Worm (Caenorhabditis elegans): ENCODE results near the gene K04C2.3.
A peak's percentile ranks its signal among the peaks of the same experiment; 100 is the strongest.

The K04C2.3 gene

ce11 chrIII:6871668-6872067 lies 1.2 kb upstream of the K04C2.3 start:
- TF ChIP-seq xbp-1 (tag; optimal IDR thresholded peaks at IDR 0.05): no peak
- no peak for TF ChIP-seq ceh-63 (GFP tag; optimal IDR thresholded peaks at IDR 0.05)
- TF ChIP-seq nhr-237 (tag; optimal IDR thresholded peaks at IDR 0.05): no peak
- no peak for TF ChIP-seq snu-23 (GFP tag; optimal IDR thresholded peaks at IDR 0.05)
- no peak for TF ChIP-seq egl-27 (tag; optimal IDR thresholded peaks at IDR 0.05)
- no peak for TF ChIP-seq alr-1 (tag; optimal IDR thresholded peaks at IDR 0.05; ENCODE audit: borderline replicate concordance)
- TF ChIP-seq elt-2 (tag; optimal IDR thresholded peaks at IDR 0.05): no peak
- no peak for TF ChIP-seq nhr-12 (tag; optimal IDR thresholded peaks at IDR 0.05)
- no peak for TF ChIP-seq nhr-77 (tag; optimal IDR thresholded peaks at IDR 0.05)
- peak in 1 of 3 experiments; percentile 24 for TF ChIP-seq ceh-82 (tag; optimal IDR thresholded peaks at IDR 0.05)
- TF ChIP-seq sox-4 (tag; optimal IDR thresholded peaks at IDR 0.05): no peak
- no peak for TF ChIP-seq lin-15B (tag; optimal IDR thresholded peaks at IDR 0.05)
- no peak for TF ChIP-seq aly-2 (tag; optimal IDR thresholded peaks at IDR 0.05)
- no peak for TF ChIP-seq aha-1 (tag; optimal IDR thresholded peaks at IDR 0.05)
- TF ChIP-seq pqm-1 (tag; optimal IDR thresholded peaks at IDR 0.05): no peak
- TF ChIP-seq tbx-2 (tag; optimal IDR thresholded peaks at IDR 0.05): peak; percentile 2
- TF ChIP-seq hlh-4 (tag; optimal IDR thresholded peaks at IDR 0.05): no peak
- no peak for TF ChIP-seq dpl-1 (GFP tag; optimal IDR thresholded peaks at IDR 0.05)
- TF ChIP-seq efl-3 (GFP tag; optimal IDR thresholded peaks at IDR 0.05): no peak
- TF ChIP-seq snpc-4 (tag; optimal IDR thresholded peaks at IDR 0.05): no peak
- no peak for TF ChIP-seq nhr-11 (tag; optimal IDR thresholded peaks at IDR 0.05)
- no peak for TF ChIP-seq ztf-4 (tag; optimal IDR thresholded peaks at IDR 0.05)
- peak; percentile 12 for TF ChIP-seq rnt-1 (tag; optimal IDR thresholded peaks at IDR 0.05)
- TF ChIP-seq skn-1 (tag; optimal IDR thresholded peaks at IDR 0.05): no peak
- TF ChIP-seq C04F5.9 (tag; optimal IDR thresholded peaks at IDR 0.05): no peak
- no peak for TF ChIP-seq lsy-2 (tag; optimal IDR thresholded peaks at IDR 0.05)
- peak; percentile 49 for TF ChIP-seq lin-14 (GFP tag; optimal IDR thresholded peaks at IDR 0.05)

ce11 chrIII:6873724-6874123 lies 835 bp downstream of the K04C2.3 start:
- TF ChIP-seq zag-1 (tag; optimal IDR thresholded peaks at IDR 0.05) (no peak), tbx-2 (tag; optimal IDR thresholded peaks at IDR 0.05) (peak; percentile 4), ztf-4 (tag; optimal IDR thresholded peaks at IDR 0.05) (peak; percentile 42), unc-30 (tag; optimal IDR thresholded peaks at IDR 0.05) (no peak), sox-4 (tag; optimal IDR thresholded peaks at IDR 0.05) (no peak), ceh-82 (tag; optimal IDR thresholded peaks at IDR 0.05) (peak in 1 of 3 experiments; percentile 16), nhr-77 (tag; optimal IDR thresholded peaks at IDR 0.05) (no peak), rnt-1 (tag; optimal IDR thresholded peaks at IDR 0.05) (peak; percentile 75), nhr-47 (tag; optimal IDR thresholded peaks at IDR 0.05) (peak; percentile 50), lsy-2 (tag; optimal IDR thresholded peaks at IDR 0.05) (peak; percentile 34 to 59), dsc-1 (tag; optimal IDR thresholded peaks at IDR 0.05) (peak; percentile 5), snu-23 (GFP tag; optimal IDR thresholded peaks at IDR 0.05) (peak; percentile 60), nhr-71 (tag; optimal IDR thresholded peaks at IDR 0.05) (peak; percentile 77), fkh-8 (tag; optimal IDR thresholded peaks at IDR 0.05) (peak; percentile 32), lin-13 (GFP tag; optimal IDR thresholded peaks at IDR 0.05) (no peak), nhr-20 (tag; optimal IDR thresholded peaks at IDR 0.05) (peak; percentile 36), efl-1 (optimal IDR thresholded peaks at IDR 0.05) (peak in 1 of 2 experiments; percentile 31), efl-1 (GFP tag; optimal IDR thresholded peaks at IDR 0.05 in 1 of 2) (peak in 1 of 2 experiments; percentile 91), ces-1 (GFP tag; optimal IDR thresholded peaks at IDR 0.05) (no peak), nhr-11 (tag; optimal IDR thresholded peaks at IDR 0.05) (peak; percentile 50), ama-1 (optimal IDR thresholded peaks at IDR 0.05) (peak; percentile 55), lin-39 (tag; optimal IDR thresholded peaks at IDR 0.05) (no peak), swsn-7 (tag; optimal IDR thresholded peaks at IDR 0.05) (peak; percentile 6), lin-14 (GFP tag; optimal IDR thresholded peaks at IDR 0.05) (peak; percentile 81), aly-2 (tag; optimal IDR thresholded peaks at IDR 0.05) (no peak)

ce11 chrIII:6880797-6881196 lies 7.9 kb downstream of the K04C2.3 start, which contains the start of gene K04C2.7:
Gene K04C2.7, plus strand, starts transcription at chrIII:6881097.
- peak; percentile 49 for TF ChIP-seq fkh-8 (tag; optimal IDR thresholded peaks at IDR 0.05)
- TF ChIP-seq lir-3 (tag; optimal IDR thresholded peaks at IDR 0.05; ENCODE audit: poor library complexity): no peak
- TF ChIP-seq dsc-1 (tag; optimal IDR thresholded peaks at IDR 0.05): peak; percentile 2
- TF ChIP-seq aly-2 (tag; optimal IDR thresholded peaks at IDR 0.05): no peak
- TF ChIP-seq ceh-8 (GFP tag; optimal IDR thresholded peaks at IDR 0.05): peak; percentile 3
- no peak for TF ChIP-seq mab-9 (GFP tag; IDR thresholded peaks at IDR 0.05)
- TF ChIP-seq unc-30 (tag; optimal IDR thresholded peaks at IDR 0.05): no peak
- no peak for TF ChIP-seq skn-1 (tag; optimal IDR thresholded peaks at IDR 0.05)
- TF ChIP-seq nhr-47 (tag; optimal IDR thresholded peaks at IDR 0.05): peak; percentile 4
- TF ChIP-seq nhr-71 (tag; optimal IDR thresholded peaks at IDR 0.05): peak; percentile 9
- no peak for TF ChIP-seq elt-2 (tag; optimal IDR thresholded peaks at IDR 0.05)
